Worm (Caenorhabditis elegans) whole organism, L1 larva: ENCODE measurements around the gene F15E6.6.

ENCODE experiments used
- alr-1 ChIP-seq: fragments of 200-800 bp; sonication (Bioruptor generic); optimal IDR thresholded peaks from 2 replicates; lab custom pipeline; 2018; ENCODE audit warnings: borderline replicate concordance, mild to moderate bottlenecking, missing genetic modification characterization, missing compliant biosample characterization
- aly-2 ChIP-seq: fragments of 150-350 bp; optimal IDR thresholded peaks from 2 replicates; lab custom pipeline; 2014; ENCODE audit warnings: missing biosample characterization, missing genetic modification characterization
- ceh-63 ChIP-seq: fragments of 200-800 bp; sonication (Bioruptor generic); optimal IDR thresholded peaks from 2 replicates; lab custom pipeline; 2018; ENCODE audit warnings: mild to moderate bottlenecking, missing genetic modification characterization, missing compliant biosample characterization
- ceh-8 ChIP-seq: fragments of 200-800 bp; sonication (Bioruptor generic); optimal IDR thresholded peaks from 2 replicates; lab custom pipeline; 2018; ENCODE audit warnings: mild to moderate bottlenecking, missing genetic modification characterization, moderate library complexity, missing compliant biosample characterization
- efl-1 ChIP-seq, 4 experiments: fragments of 150-350 bp; optimal IDR thresholded peaks in 3 of 4; peaks in 1 of 4; 1 replicate in 1 of 4; 2 replicates in 3 of 4; lab custom pipeline; 2014; ENCODE audit warnings: missing biosample characterization in 2 of 4, missing genetic modification characterization in 2 of 4, missing genetic modification reagents in 2 of 4
- efl-3 ChIP-seq: fragments of 200-800 bp; sonication (Bioruptor generic); optimal IDR thresholded peaks from 2 replicates; lab custom pipeline; 2018; ENCODE audit warnings: mild to moderate bottlenecking, missing genetic modification characterization, missing compliant biosample characterization
- egl-13 ChIP-seq: sonication (generic microtip); optimal IDR thresholded peaks from 2 replicates; lab custom pipeline; 2016; ENCODE audit warnings: missing genotype, missing genetic modification reagents, missing genetic modification characterization, missing compliant biosample characterization
- elt-2 ChIP-seq: sonication (generic microtip); optimal IDR thresholded peaks from 2 replicates; lab custom pipeline; 2016; ENCODE audit warnings: missing genetic modification characterization, mild to moderate bottlenecking, inconsistent platforms, missing compliant biosample characterization, missing genetic modification reagents
- elt-3 ChIP-seq, 6 experiments: fragments of 150-350 bp in 1 of 6; sonication (generic microtip); optimal IDR thresholded peaks; 2 replicates each; lab custom pipeline; 2017 to 2018; ENCODE audit warnings: missing biosample characterization in 6 of 6, missing genetic modification characterization in 6 of 6, inconsistent platforms in 1 of 6
- fos-1 ChIP-seq: fragments of 150-350 bp; optimal IDR thresholded peaks from 2 replicates; lab custom pipeline; 2014; ENCODE audit warnings: missing biosample characterization, missing genetic modification characterization
- hlh-17 ChIP-seq: fragments of 200-800 bp; sonication (Bioruptor generic); optimal IDR thresholded peaks from 2 replicates; lab custom pipeline; 2018; ENCODE audit warnings: missing genetic modification characterization, mild to moderate bottlenecking, missing compliant biosample characterization, moderate library complexity, borderline replicate concordance
- jun-1 ChIP-seq: fragments of 150-350 bp; optimal IDR thresholded peaks from 2 replicates; lab custom pipeline; 2014; ENCODE audit warnings: missing biosample characterization, missing genetic modification reagents, missing genetic modification characterization
- lin-14 ChIP-seq: fragments of 200-800 bp; sonication (Bioruptor generic); optimal IDR thresholded peaks from 2 replicates; lab custom pipeline; 2018; ENCODE audit warnings: mild to moderate bottlenecking, missing genetic modification characterization, moderate library complexity, missing compliant biosample characterization
- lin-35 ChIP-seq, 2 experiments: fragments of 150-350 bp; optimal IDR thresholded peaks; 2 replicates each; lab custom pipeline; 2014; ENCODE audit warnings: missing biosample characterization in 2 of 2, missing genetic modification characterization in 2 of 2, missing genetic modification reagents in 2 of 2
- lin-39 ChIP-seq: fragments of 150-350 bp; optimal IDR thresholded peaks from 2 replicates; lab custom pipeline; 2014; ENCODE audit warnings: missing biosample characterization, missing genetic modification reagents, missing genetic modification characterization
- lsy-2 ChIP-seq, 2 experiments: fragments of 150-350 bp; optimal IDR thresholded peaks; 2 replicates each; lab custom pipeline; 2014; ENCODE audit warnings: missing biosample characterization in 2 of 2, missing genetic modification characterization in 2 of 2
- mef-2 ChIP-seq: fragments of 150-350 bp; optimal IDR thresholded peaks from 2 replicates; lab custom pipeline; 2014; ENCODE audit warnings: missing biosample characterization, missing genetic modification characterization
- nhr-19 ChIP-seq: fragments of 200-800 bp; sonication (Bioruptor generic); conservative IDR thresholded peaks from 2 replicates; pipeline ENCODE4 v1.3.6; 2022; ENCODE audit warnings: missing genetic modification characterization, missing compliant biosample characterization
- nhr-28 ChIP-seq: fragments of 150-350 bp; optimal IDR thresholded peaks from 2 replicates; lab custom pipeline; 2014; ENCODE audit warnings: missing biosample characterization, missing genetic modification characterization
- nhr-71 ChIP-seq: sonication (generic microtip); optimal IDR thresholded peaks from 2 replicates; lab custom pipeline; 2016; ENCODE audit warnings: mild to moderate bottlenecking, missing genetic modification characterization, moderate library complexity, missing compliant biosample characterization
- nhr-84 ChIP-seq: sonication (generic microtip); optimal IDR thresholded peaks from 2 replicates; lab custom pipeline; 2017; ENCODE audit warnings: missing biosample characterization, missing genetic modification characterization
- nhr-85 ChIP-seq: sonication (generic microtip); peaks from one replicate; lab custom pipeline; 2016; ENCODE audit warnings: missing genetic modification characterization, inconsistent platforms, missing compliant biosample characterization
- pag-3 ChIP-seq: sonication (generic microtip); optimal IDR thresholded peaks from 2 replicates; lab custom pipeline; 2017; ENCODE audit warnings: missing genetic modification characterization, mild to moderate bottlenecking, missing compliant biosample characterization, antibody characterized with exemption, borderline replicate concordance; ENCODE audit not compliant: insufficient read depth
- rnt-1 ChIP-seq: sonication (generic microtip); optimal IDR thresholded peaks from 2 replicates; lab custom pipeline; 2016; ENCODE audit warnings: mild to moderate bottlenecking, missing genetic modification characterization, moderate library complexity, missing compliant biosample characterization
- snpc-4 ChIP-seq: fragments of 150-350 bp; optimal IDR thresholded peaks from 2 replicates; lab custom pipeline; 2014; ENCODE audit warnings: missing biosample characterization, missing genetic modification characterization
- unc-98 ChIP-seq: fragments of 200-800 bp; sonication (Bioruptor generic); IDR thresholded peaks from 2 replicates; pipeline ENCODE4 v1.3.6; 2022; ENCODE audit warnings: missing genetic modification characterization, missing compliant biosample characterization
- xbp-1 ChIP-seq: sonication (generic microtip); optimal IDR thresholded peaks from 2 replicates; lab custom pipeline; 2016; ENCODE audit warnings: missing genetic modification characterization, missing compliant biosample characterization
- zag-1 ChIP-seq: fragments of 150-350 bp; optimal IDR thresholded peaks from 2 replicates; lab custom pipeline; 2014; ENCODE audit warnings: missing biosample characterization, missing genetic modification characterization
- ztf-11 ChIP-seq, 2 experiments: sonication (generic microtip); optimal IDR thresholded peaks; 2 replicates each; lab custom pipeline; 2016 to 2017; ENCODE audit warnings: missing genetic modification characterization in 2 of 2, missing biosample characterization in 1 of 2, missing compliant biosample characterization in 1 of 2

Gene F15E6.6

ce11 chrIV:4269308-4269707 lies 14.6 kb downstream of the F15E6.6 start, which contains the start of gene F36A4.3:
Gene F36A4.3 (plus strand): TSS chrIV:4269608.
- no peak for TF ChIP-seq lsy-2 (tag; optimal IDR thresholded peaks at IDR 0.05; lab: Kevin White, UChicago)
- TF ChIP-seq lin-35 (GFP tag; optimal IDR thresholded peaks at IDR 0.05; lab: Kevin White, UChicago), result no peak

ce11 chrIV:4267320-4267719 lies 16.6 kb downstream of the F15E6.6 start, which contains the start of gene F36A4.4:
Gene F36A4.4 (plus strand): TSS chrIV:4267620.
- TF ChIP-seq ceh-8 (GFP tag; lab: Kevin White, UChicago), result no peak
- no peak for TF ChIP-seq xbp-1
- no peak for TF ChIP-seq rnt-1 (tag; lab: Kevin White, UChicago)
- no peak for TF ChIP-seq ztf-11 (tag; optimal IDR thresholded peaks at IDR 0.05; lab: Kevin White, UChicago)
- TF ChIP-seq egl-13, result no peak

DNA sequence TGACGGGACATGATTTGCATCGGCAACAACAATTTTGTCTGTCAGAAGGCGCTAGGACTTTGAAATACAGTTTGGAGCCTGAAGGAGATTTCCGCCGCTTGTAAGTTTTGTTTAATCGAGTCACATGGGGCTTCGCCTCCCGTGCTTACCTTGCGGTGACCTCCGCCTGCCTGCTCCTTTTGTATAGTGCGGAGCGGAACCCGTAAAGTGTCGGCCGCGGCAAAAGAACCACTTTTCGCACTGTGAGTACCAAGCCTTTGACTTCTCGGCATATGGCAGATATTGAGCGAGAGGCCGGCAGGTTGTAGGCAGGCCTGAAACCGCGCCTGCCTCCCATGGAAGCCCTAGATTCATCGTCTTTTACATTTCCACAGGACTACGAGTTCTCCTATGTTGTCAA lies 18.0 kb downstream of the F15E6.6 start:
- TF ChIP-seq nhr-85 (tag; lab: Kevin White, UChicago), result peak; percentile 37
- TF ChIP-seq xbp-1, result no peak
- no peak for TF ChIP-seq hlh-17 (GFP tag; lab: Kevin White, UChicago)
- TF ChIP-seq unc-98 (GFP tag; lab: Robert Waterston, UW), result no peak
- TF ChIP-seq mef-2 (tag; lab: Kevin White, UChicago), result no peak
- TF ChIP-seq snpc-4 (tag; lab: Kevin White, UChicago), result peak; percentile 63

ce11 chrIV:4265224-4265623 lies 18.7 kb downstream of the F15E6.6 start, which contains the start of gene F36A4.5:
Gene F36A4.5 (plus strand): TSS chrIV:4265524.
- TF ChIP-seq pag-3 (tag; lab: Kevin White, UChicago), result no peak
- no peak for TF ChIP-seq rnt-1 (tag; lab: Kevin White, UChicago)
- TF ChIP-seq aly-2 (tag; lab: Kevin White, UChicago), result no peak

- peak; percentile 74 for TF ChIP-seq ceh-8 (GFP tag; lab: Kevin White, UChicago)
- TF ChIP-seq fos-1, result no peak
- no peak for TF ChIP-seq pag-3 (tag; lab: Kevin White, UChicago)
Measured at ce11 chrIV:4264649-4265048, 19.3 kb downstream of the F15E6.6 start.

- TF ChIP-seq nhr-84 (tag; lab: Kevin White, UChicago) (no peak), elt-3 (tag; optimal IDR thresholded peaks at IDR 0.05; lab: Kevin White, UChicago) (no peak), egl-13 (no peak), alr-1 (tag; lab: Kevin White, UChicago) (no peak), nhr-71 (tag; lab: Kevin White, UChicago) (no peak), lin-14 (GFP tag; lab: Kevin White, UChicago) (no peak)
Measured at ce11 chrIV:4262993-4263392, 20.9 kb downstream of the F15E6.6 start, which contains the start of gene col-33. Gene col-33 (plus strand): TSS chrIV:4263293.

- TF ChIP-seq rnt-1 (tag; lab: Kevin White, UChicago) (no peak), efl-3 (GFP tag; lab: Kevin White, UChicago) (no peak), elt-2 (tag; lab: Kevin White, UChicago) (peak; percentile 59), jun-1 (peak; percentile 38), nhr-85 (tag; lab: Kevin White, UChicago) (no peak), nhr-84 (tag; lab: Kevin White, UChicago) (no peak)
- TF ChIP-seq, all 84 proteins: peak for 2
Measured at ce11 chrIV:4259433-4259832, 24.5 kb downstream of the F15E6.6 start.

DNA sequence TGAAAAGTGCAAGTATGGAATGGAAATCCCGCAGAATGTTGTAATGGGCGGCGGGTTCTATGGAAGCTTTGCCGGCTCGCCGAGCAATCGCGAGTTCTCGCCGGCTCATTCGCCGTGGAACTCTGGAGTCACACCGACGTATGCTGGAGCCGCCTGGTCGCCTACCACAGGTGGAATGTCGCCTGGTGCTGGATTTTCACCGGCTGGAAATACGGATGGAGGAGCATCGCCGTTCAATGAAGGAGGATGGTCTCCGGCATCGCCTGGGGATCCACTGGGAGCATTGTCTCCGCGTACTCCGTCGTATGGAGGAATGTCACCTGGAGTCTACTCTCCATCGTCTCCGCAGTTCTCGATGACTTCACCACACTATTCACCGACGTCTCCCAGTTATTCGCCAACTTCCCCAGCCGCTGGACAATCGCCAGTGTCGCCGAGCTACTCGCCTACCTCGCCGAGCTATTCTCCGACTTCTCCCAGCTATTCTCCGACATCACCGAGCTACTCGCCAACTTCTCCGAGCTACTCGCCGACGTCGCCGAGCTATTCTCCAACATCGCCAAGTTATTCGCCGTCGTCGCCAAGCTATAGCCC lies 28.8 kb downstream of the F15E6.6 start:
- TF ChIP-seq nhr-84 (tag; lab: Kevin White, UChicago), result no peak
- no peak for TF ChIP-seq rnt-1 (tag; lab: Kevin White, UChicago)
- no peak for TF ChIP-seq efl-1 (optimal IDR thresholded peaks at IDR 0.05; lab: Kevin White, UChicago)
- TF ChIP-seq efl-1 (GFP tag; optimal IDR thresholded peaks at IDR 0.05 in 1 of 2; lab: Kevin White, UChicago), result peak in 1 of 2 experiments; percentile 57
- no peak for TF ChIP-seq lin-39 (tag; lab: Kevin White, UChicago)
- no peak for TF ChIP-seq nhr-19 (GFP tag; lab: Robert Waterston, UW)
- TF ChIP-seq jun-1, result no peak
- TF ChIP-seq nhr-28 (tag; lab: Kevin White, UChicago), result no peak
- TF ChIP-seq zag-1 (tag; lab: Kevin White, UChicago), result no peak
- TF ChIP-seq ceh-63, result no peak
